Worm (Caenorhabditis elegans): ENCODE data around the gene aqp-11.

- TF ChIP-seq nhr-11 (tag; optimal IDR thresholded peaks at IDR 0.05) = no peak
- TF ChIP-seq ahr-1 (tag; optimal IDR thresholded peaks at IDR 0.05) = no peak
- no peak for TF ChIP-seq npax-4 (tag; optimal IDR thresholded peaks at IDR 0.05)
- TF ChIP-seq tbx-2 (tag; optimal IDR thresholded peaks at IDR 0.05) = no peak
- no peak for TF ChIP-seq pha-4 (tag; optimal IDR thresholded peaks at IDR 0.05)
- TF ChIP-seq tbx-7 (tag; optimal IDR thresholded peaks at IDR 0.05) = no peak
- TF ChIP-seq sox-4 (tag; optimal IDR thresholded peaks at IDR 0.05) = no peak
- no peak for TF ChIP-seq fkh-10 (GFP tag; optimal IDR thresholded peaks at IDR 0.05)
- TF ChIP-seq ceh-19 (GFP tag; optimal IDR thresholded peaks at IDR 0.05) = no peak
- no peak for TF ChIP-seq gmeb-2 (tag; optimal IDR thresholded peaks at IDR 0.05)
- TF ChIP-seq nfya-1 (tag; optimal IDR thresholded peaks at IDR 0.05) = no peak
- TF ChIP-seq fkh-6 (tag; optimal IDR thresholded peaks at IDR 0.05) = no peak
- TF ChIP-seq sdc-2 (tag; optimal IDR thresholded peaks at IDR 0.05) = no peak
Measured at ce11 chrIII:13652708-13653107, 20.4 kb upstream of the aqp-11 start.

All from whole organism, late embryonic.